Worm (Caenorhabditis elegans) whole organism, L3 larva: ENCODE data around the gene srh-78.

ENCODE experiments used
- R02D3.7 ChIP-seq: fragments of 150-350 bp; optimal IDR thresholded peaks from 2 replicates; lab custom pipeline; 2014; ENCODE audit warnings: missing biosample characterization, missing genetic modification characterization
- egl-27 ChIP-seq: sonication (generic microtip); optimal IDR thresholded peaks from 4 replicates; lab custom pipeline; 2017; ENCODE audit warnings: missing biosample characterization, missing genetic modification reagents, missing genetic modification characterization
- elt-1 ChIP-seq: fragments of 150-350 bp; optimal IDR thresholded peaks from 2 replicates; lab custom pipeline; 2014; ENCODE audit warnings: missing biosample characterization, missing genetic modification characterization
- fos-1 ChIP-seq: fragments of 150-350 bp; optimal IDR thresholded peaks from 2 replicates; lab custom pipeline; 2014; ENCODE audit warnings: missing biosample characterization, missing genetic modification characterization
- lin-15B ChIP-seq: fragments of 150-350 bp; optimal IDR thresholded peaks from 2 replicates; lab custom pipeline; 2014; ENCODE audit warnings: missing biosample characterization, missing genetic modification characterization
- mdl-1 ChIP-seq: fragments of 150-350 bp; optimal IDR thresholded peaks from 2 replicates; lab custom pipeline; 2014; ENCODE audit warnings: missing biosample characterization, missing genetic modification characterization
- nfya-1 ChIP-seq: sonication (generic microtip); optimal IDR thresholded peaks from 2 replicates; lab custom pipeline; 2017; ENCODE audit warnings: missing genetic modification characterization, mild to moderate bottlenecking, missing compliant biosample characterization, antibody characterized with exemption, moderate library complexity; ENCODE audit not compliant: insufficient read depth
- nhr-11 ChIP-seq: fragments of 150-350 bp; optimal IDR thresholded peaks from 2 replicates; lab custom pipeline; 2014; ENCODE audit warnings: missing biosample characterization, missing genetic modification characterization
- pha-4 ChIP-seq: fragments of 150-350 bp; optimal IDR thresholded peaks from 2 replicates; lab custom pipeline; 2014; ENCODE audit warnings: missing biosample characterization, missing genetic modification reagents, missing genetic modification characterization
- pqm-1 ChIP-seq: fragments of 150-350 bp; optimal IDR thresholded peaks from 2 replicates; lab custom pipeline; 2017; ENCODE audit warnings: missing biosample characterization, missing genetic modification characterization, inconsistent platforms
- unc-39 ChIP-seq: sonication (generic microtip); optimal IDR thresholded peaks from 4 replicates; lab custom pipeline; 2017; ENCODE audit warnings: missing biosample characterization, missing genetic modification characterization
- ztf-11 ChIP-seq: fragments of 150-350 bp; optimal IDR thresholded peaks from 2 replicates; lab custom pipeline; 2014; ENCODE audit warnings: missing biosample characterization, missing genetic modification characterization
- ztf-4 ChIP-seq: fragments of 150-350 bp; optimal IDR thresholded peaks from 2 replicates; lab custom pipeline; 2014; ENCODE audit warnings: missing biosample characterization, missing genetic modification characterization

DNA sequence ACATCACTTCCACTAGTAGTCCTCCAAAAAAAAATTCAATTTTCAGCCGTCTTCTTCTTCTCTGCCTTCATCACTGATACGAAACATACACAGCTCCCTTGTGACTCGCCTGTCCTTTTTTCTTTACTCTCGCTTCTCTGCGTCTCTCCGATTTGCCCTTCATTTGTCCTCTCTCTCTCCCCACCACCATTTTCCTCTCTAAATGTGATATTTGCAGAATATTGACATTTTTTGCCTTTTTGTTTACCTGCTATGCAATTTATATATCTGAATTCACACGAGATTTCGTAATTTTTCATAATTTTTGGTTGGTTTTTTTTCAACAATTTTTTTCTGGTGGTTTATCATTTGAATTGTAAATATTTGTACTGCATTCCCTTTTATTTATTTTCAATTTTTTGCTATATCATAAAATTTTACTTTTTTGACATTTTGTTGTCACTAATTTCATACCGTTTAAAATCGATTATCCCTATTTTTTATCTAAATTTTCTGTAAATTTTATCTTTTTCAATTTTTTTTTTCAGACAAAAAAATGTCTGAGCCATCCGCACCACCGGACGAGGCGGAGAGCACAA is 13.0 kb upstream of the srh-78 start, which contains the start of gene lec-12:
- no peak for TF ChIP-seq mdl-1 (tag; lab: Kevin White, UChicago)
- no peak for TF ChIP-seq ztf-11 (tag; lab: Kevin White, UChicago)
- TF ChIP-seq elt-1 (tag; lab: Kevin White, UChicago): no peak
- TF ChIP-seq nhr-11: no peak
- TF ChIP-seq fos-1: no peak
- peak; percentile 23 for TF ChIP-seq pqm-1
- TF ChIP-seq egl-27 (tag; lab: Kevin White, UChicago): no peak
- TF ChIP-seq nfya-1 (tag; lab: Kevin White, UChicago): peak; percentile 33
- TF ChIP-seq unc-39: no peak
- peak; percentile 95 for TF ChIP-seq pha-4 (tag; lab: Kevin White, UChicago)
- no peak for TF ChIP-seq R02D3.7 (tag; lab: Kevin White, UChicago)
- TF ChIP-seq lin-15B (tag; lab: Kevin White, UChicago): no peak
- no peak for TF ChIP-seq ztf-4 (tag; lab: Kevin White, UChicago)
